Fruit fly (Drosophila melanogaster): ENCODE measurements around the gene maca.

The maca gene

DNA sequence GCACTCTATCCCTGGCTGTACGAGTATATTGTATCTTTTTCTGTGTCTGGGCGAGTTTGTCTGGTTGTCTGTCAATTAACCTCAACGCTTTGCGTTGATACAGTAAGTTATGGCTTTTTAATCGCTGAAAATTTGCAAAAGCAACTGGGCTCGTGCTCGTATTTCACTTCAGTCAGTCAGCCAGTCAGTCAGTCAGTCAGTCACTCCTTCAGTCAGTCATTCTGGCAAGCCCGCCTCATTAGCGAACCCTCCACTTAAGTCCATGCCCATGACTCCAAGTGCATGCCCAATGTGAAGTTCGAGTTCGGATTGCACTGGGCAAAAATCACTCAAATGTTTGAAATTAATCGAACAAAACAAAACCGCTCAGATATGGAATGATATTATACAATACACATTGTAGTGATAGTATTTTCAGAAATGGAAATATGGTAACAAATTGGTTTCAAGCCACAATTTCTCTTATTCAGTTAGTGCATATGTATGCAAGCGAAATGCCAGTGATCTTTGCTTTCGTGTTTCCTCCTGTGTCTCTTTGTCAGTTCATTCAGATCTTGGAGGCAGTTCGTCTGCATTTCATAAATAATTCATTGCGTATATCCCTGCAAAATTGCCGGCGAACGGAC lies 36.9 kb upstream of the maca start (continued):
- peak; percentile 58 for TF ChIP-seq fru (GFP tag; optimal IDR thresholded peaks at IDR 0.05)
- TF ChIP-seq brk (GFP tag; optimal IDR thresholded peaks at IDR 0.05): peak; percentile 9
- TF ChIP-seq ey (GFP tag; optimal IDR thresholded peaks at IDR 0.05): peak; percentile 64
- TF ChIP-seq h (GFP tag; optimal IDR thresholded peaks at IDR 0.05): peak; percentile 65
- TF ChIP-seq psq (GFP tag; optimal IDR thresholded peaks at IDR 0.05): peak; percentile 58
- no peak for TF ChIP-seq N (GFP tag; optimal IDR thresholded peaks at IDR 0.05)

dm6 chr3R:15458186-15458715 lies 36.2 kb upstream of the maca start:
- TF ChIP-seq CG9705 (GFP tag; optimal IDR thresholded peaks at IDR 0.05) (no peak), Mio (GFP tag; optimal IDR thresholded peaks at IDR 0.05) (no peak), Rel (GFP tag; optimal IDR thresholded peaks at IDR 0.05) (no peak), Rel (tag; optimal IDR thresholded peaks at IDR 0.05) (peak; percentile 94)

DNA sequence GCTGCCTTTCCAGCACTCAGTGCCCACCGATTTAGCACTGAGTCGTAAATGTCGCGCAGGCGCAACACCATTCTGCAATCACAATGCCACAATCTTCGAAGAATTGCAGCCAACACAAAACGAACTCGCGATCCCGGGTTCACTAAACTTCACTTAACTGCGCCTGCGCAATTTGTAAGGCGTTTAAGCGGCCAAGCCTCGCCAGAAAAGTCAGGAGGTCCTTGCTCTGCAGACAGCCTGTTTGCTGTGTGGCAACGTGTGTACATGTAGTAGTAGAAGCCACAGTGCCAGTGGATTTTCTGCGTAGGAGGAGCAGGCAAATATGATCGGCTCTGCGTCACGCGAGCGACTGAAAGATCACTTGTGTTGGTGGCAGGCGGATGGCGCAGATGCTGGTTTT lies 31.2 kb upstream of the maca start:
- TF ChIP-seq pan (optimal IDR thresholded peaks at IDR 0.05) (no peak), foxo (GFP tag; optimal IDR thresholded peaks at IDR 0.05) (no peak), dmrt93B (GFP tag; optimal IDR thresholded peaks at IDR 0.05) (no peak), Dif (GFP tag; optimal IDR thresholded peaks at IDR 0.05; ENCODE audit: partially characterized antibody) (no peak), sage (GFP tag; optimal IDR thresholded peaks at IDR 0.05) (no peak), OdsH (GFP tag; optimal IDR thresholded peaks at IDR 0.05) (no peak), dsf (GFP tag; optimal IDR thresholded peaks at IDR 0.05; ENCODE audit: borderline replicate concordance) (no peak), sv (GFP tag; optimal IDR thresholded peaks at IDR 0.05) (no peak), CG9705 (GFP tag; optimal IDR thresholded peaks at IDR 0.05) (no peak), Hr83 (GFP tag; optimal IDR thresholded peaks at IDR 0.05; ENCODE audit: poor library complexity, severe bottlenecking) (no peak), dl (GFP tag; optimal IDR thresholded peaks at IDR 0.05; ENCODE audit: insufficient read depth in 1 of 2, partially characterized antibody in 2 of 2) (no peak), rgr (GFP tag; optimal IDR thresholded peaks at IDR 0.05) (no peak), Abd-B (GFP tag; optimal IDR thresholded peaks at IDR 0.05) (no peak), GATAd (GFP tag; optimal IDR thresholded peaks at IDR 0.05) (no peak), CrebA (GFP tag; optimal IDR thresholded peaks at IDR 0.05; ENCODE audit: borderline replicate concordance) (no peak), Rel (GFP tag; optimal IDR thresholded peaks at IDR 0.05) (no peak), Rel (tag; optimal IDR thresholded peaks at IDR 0.05) (no peak), Hr78 (GFP tag; optimal IDR thresholded peaks at IDR 0.05) (no peak), Hnf4 (GFP tag; optimal IDR thresholded peaks at IDR 0.05) (no peak)

dm6 chr3R:15467991-15468764 lies 26.2 kb upstream of the maca start:
- TF ChIP-seq Myc (optimal IDR thresholded peaks at IDR 0.05) (no peak), ey (GFP tag; optimal IDR thresholded peaks at IDR 0.05) (no peak), woc (GFP tag; optimal IDR thresholded peaks at IDR 0.05) (no peak), rgr (GFP tag; optimal IDR thresholded peaks at IDR 0.05) (peak; percentile 47), Hr83 (GFP tag; optimal IDR thresholded peaks at IDR 0.05; ENCODE audit: poor library complexity, severe bottlenecking) (peak; percentile 80), Dif (GFP tag; optimal IDR thresholded peaks at IDR 0.05; ENCODE audit: partially characterized antibody) (no peak), psq (GFP tag; optimal IDR thresholded peaks at IDR 0.05) (peak; percentile 12), Abd-B (GFP tag; optimal IDR thresholded peaks at IDR 0.05) (no peak), dmrt93B (GFP tag; optimal IDR thresholded peaks at IDR 0.05) (no peak), pan (optimal IDR thresholded peaks at IDR 0.05) (no peak), sv (GFP tag; optimal IDR thresholded peaks at IDR 0.05) (no peak), N (GFP tag; optimal IDR thresholded peaks at IDR 0.05) (no peak), jim (GFP tag; optimal IDR thresholded peaks at IDR 0.05) (no peak), usp (GFP tag; optimal IDR thresholded peaks at IDR 0.05) (no peak), Mio (GFP tag; optimal IDR thresholded peaks at IDR 0.05) (no peak), CG9705 (GFP tag; optimal IDR thresholded peaks at IDR 0.05) (no peak), Sp1 (GFP tag; optimal IDR thresholded peaks at IDR 0.05) (no peak), GATAd (GFP tag; optimal IDR thresholded peaks at IDR 0.05) (no peak), sage (GFP tag; optimal IDR thresholded peaks at IDR 0.05) (no peak), lola (GFP tag; optimal IDR thresholded peaks at IDR 0.05) (no peak), brk (GFP tag; optimal IDR thresholded peaks at IDR 0.05) (no peak), Jra (GFP tag; optimal IDR thresholded peaks at IDR 0.05) (no peak), br (GFP tag; optimal IDR thresholded peaks at IDR 0.05) (no peak), foxo (GFP tag; optimal IDR thresholded peaks at IDR 0.05) (peak in 1 of 2 experiments; percentile 17), Hnf4 (GFP tag; optimal IDR thresholded peaks at IDR 0.05) (peak; percentile 45), dsf (GFP tag; optimal IDR thresholded peaks at IDR 0.05; ENCODE audit: borderline replicate concordance) (no peak), OdsH (GFP tag; optimal IDR thresholded peaks at IDR 0.05) (peak; percentile 34), h (GFP tag; optimal IDR thresholded peaks at IDR 0.05) (peak; percentile 54), fru (GFP tag; optimal IDR thresholded peaks at IDR 0.05) (no peak), HLH106 (tag; optimal IDR thresholded peaks at IDR 0.05) (no peak), tai (GFP tag; optimal IDR thresholded peaks at IDR 0.05) (peak; percentile 53), Hr78 (GFP tag; optimal IDR thresholded peaks at IDR 0.05) (no peak), dl (GFP tag; optimal IDR thresholded peaks at IDR 0.05; ENCODE audit: insufficient read depth in 1 of 2, partially characterized antibody in 2 of 2) (no peak), Dfd (GFP tag; optimal IDR thresholded peaks at IDR 0.05) (no peak), CrebA (GFP tag; optimal IDR thresholded peaks at IDR 0.05; ENCODE audit: borderline replicate concordance) (no peak), Vsx2 (GFP tag; optimal IDR thresholded peaks at IDR 0.05; ENCODE audit: partially characterized antibody) (no peak)
